Worm (Caenorhabditis elegans) whole organism, late embryonic: ENCODE measurements around the gene H01G02.4.
A peak's percentile ranks its signal among the peaks of the same experiment; 100 is the strongest.

ENCODE experiments used
- C08G9.2 ChIP-seq: sonication (generic microtip); optimal IDR thresholded peaks from 2 replicates; lab custom pipeline; 2016; ENCODE audit warnings: mild to moderate bottlenecking, missing genetic modification characterization, moderate library complexity, missing compliant biosample characterization
- C38D4.7 ChIP-seq: fragments of 200-800 bp; sonication (Bioruptor generic); optimal IDR thresholded peaks from 2 replicates; lab custom pipeline; 2018; ENCODE audit warnings: mild to moderate bottlenecking, missing genetic modification characterization, moderate library complexity, missing compliant biosample characterization
- K02D7.2 ChIP-seq: sonication (generic microtip); optimal IDR thresholded peaks from 2 replicates; lab custom pipeline; 2017; ENCODE audit warnings: mild to moderate bottlenecking, missing genetic modification characterization, missing compliant biosample characterization
- T23F11.4 ChIP-seq: fragments of 200-800 bp; sonication (Bioruptor generic); optimal IDR thresholded peaks from 2 replicates; lab custom pipeline; 2018; ENCODE audit warnings: mild to moderate bottlenecking, missing genetic modification characterization, missing compliant biosample characterization
- ama-1 ChIP-seq: fragments of 150-350 bp; optimal IDR thresholded peaks from 2 replicates; lab custom pipeline; 2014
- ceh-18 ChIP-seq: sonication (generic microtip); optimal IDR thresholded peaks from 2 replicates; lab custom pipeline; 2016; ENCODE audit warnings: missing genetic modification characterization, missing compliant biosample characterization
- ceh-19 ChIP-seq: fragments of 200-800 bp; sonication (Bioruptor generic); optimal IDR thresholded peaks from 2 replicates; lab custom pipeline; 2018; ENCODE audit warnings: mild to moderate bottlenecking, missing genetic modification characterization, missing compliant biosample characterization
- ceh-2 ChIP-seq: sonication (generic microtip); optimal IDR thresholded peaks from 2 replicates; lab custom pipeline; 2016; ENCODE audit warnings: missing genotype, missing genetic modification characterization, missing compliant biosample characterization
- ceh-31 ChIP-seq: sonication (generic microtip); optimal IDR thresholded peaks from 2 replicates; lab custom pipeline; 2016; ENCODE audit warnings: missing genetic modification characterization, missing compliant biosample characterization
- ceh-34 ChIP-seq: sonication (generic microtip); optimal IDR thresholded peaks from 2 replicates; lab custom pipeline; 2016; ENCODE audit warnings: mild to moderate bottlenecking, missing genetic modification characterization, missing compliant biosample characterization
- ceh-45 ChIP-seq: fragments of 200-800 bp; sonication (Bioruptor generic); IDR thresholded peaks from 2 replicates; pipeline ENCODE4 v1.3.6; 2022; ENCODE audit warnings: missing genetic modification reagents, missing genetic modification characterization, missing compliant biosample characterization
- ceh-6 ChIP-seq: fragments of 200-800 bp; sonication (Bioruptor generic); optimal IDR thresholded peaks from 2 replicates; lab custom pipeline; 2018; ENCODE audit warnings: mild to moderate bottlenecking, missing genetic modification characterization, missing compliant biosample characterization
- dve-1 ChIP-seq: sonication (generic microtip); optimal IDR thresholded peaks from 2 replicates; lab custom pipeline; 2017; ENCODE audit warnings: antibody characterized with exemption, mild to moderate bottlenecking, missing genetic modification characterization, missing compliant biosample characterization
- elt-2 ChIP-seq: sonication (generic microtip); optimal IDR thresholded peaks from 2 replicates; lab custom pipeline; 2016; ENCODE audit warnings: missing genetic modification reagents, missing genetic modification characterization, missing compliant biosample characterization
- elt-4 ChIP-seq: sonication (generic microtip); optimal IDR thresholded peaks from 2 replicates; lab custom pipeline; 2016; ENCODE audit warnings: missing genetic modification characterization, missing compliant biosample characterization
- eyg-1 ChIP-seq: sonication (generic microtip); optimal IDR thresholded peaks from 2 replicates; lab custom pipeline; 2016; ENCODE audit warnings: missing genotype, missing genetic modification characterization, missing compliant biosample characterization
- fkh-6 ChIP-seq: sonication (generic microtip); optimal IDR thresholded peaks from 2 replicates; lab custom pipeline; 2016; ENCODE audit warnings: missing genetic modification characterization, missing compliant biosample characterization
- hlh-6 ChIP-seq: sonication (generic microtip); optimal IDR thresholded peaks from 2 replicates; lab custom pipeline; 2016; ENCODE audit warnings: missing genotype, missing genetic modification characterization, missing compliant biosample characterization
- hlh-8 ChIP-seq: sonication (generic microtip); optimal IDR thresholded peaks from 2 replicates; lab custom pipeline; 2016; ENCODE audit warnings: missing genotype, missing genetic modification characterization, missing compliant biosample characterization
- lim-6 ChIP-seq: sonication (generic microtip); optimal IDR thresholded peaks from 2 replicates; lab custom pipeline; 2016; ENCODE audit warnings: missing genetic modification characterization, missing compliant biosample characterization
- mec-3 ChIP-seq: sonication (generic microtip); optimal IDR thresholded peaks from 2 replicates; lab custom pipeline; 2016; ENCODE audit warnings: borderline replicate concordance, missing genetic modification characterization, missing compliant biosample characterization
- nfya-1 ChIP-seq: sonication (generic microtip); optimal IDR thresholded peaks from 2 replicates; lab custom pipeline; 2017; ENCODE audit warnings: missing genetic modification characterization, mild to moderate bottlenecking, missing compliant biosample characterization, antibody characterized with exemption, moderate library complexity
- odd-2 ChIP-seq: sonication (generic microtip); optimal IDR thresholded peaks from 2 replicates; lab custom pipeline; 2017; ENCODE audit warnings: antibody characterized with exemption, mild to moderate bottlenecking, missing genetic modification characterization, missing compliant biosample characterization
- pag-3 ChIP-seq: sonication (generic microtip); optimal IDR thresholded peaks from 2 replicates; lab custom pipeline; 2016; ENCODE audit warnings: missing compliant biosample characterization, missing genetic modification characterization, borderline replicate concordance
- pax-1 ChIP-seq: fragments of 150-350 bp; optimal IDR thresholded peaks from 2 replicates; lab custom pipeline; 2014; ENCODE audit warnings: missing biosample characterization, missing genetic modification characterization
- pqm-1 ChIP-seq: sonication (generic microtip); optimal IDR thresholded peaks from 2 replicates; lab custom pipeline; 2016; ENCODE audit warnings: missing genetic modification characterization, missing compliant biosample characterization
- pros-1 ChIP-seq: fragments of 150-350 bp; optimal IDR thresholded peaks from 2 replicates; lab custom pipeline; 2014; ENCODE audit warnings: missing biosample characterization, missing genetic modification reagents, missing genetic modification characterization
- sdc-2 ChIP-seq: sonication (generic microtip); optimal IDR thresholded peaks from 2 replicates; lab custom pipeline; 2016; ENCODE audit warnings: missing genotype, missing genetic modification characterization, missing compliant biosample characterization
- sox-2 ChIP-seq: fragments of 200-800 bp; sonication (Bioruptor generic); IDR thresholded peaks from 2 replicates; pipeline ENCODE4 v1.3.6; 2022; ENCODE audit warnings: missing genetic modification reagents, missing genetic modification characterization, missing compliant biosample characterization
- tbx-2 ChIP-seq: sonication (generic microtip); optimal IDR thresholded peaks from 2 replicates; lab custom pipeline; 2016; ENCODE audit warnings: missing genetic modification characterization, missing compliant biosample characterization
- tbx-7 ChIP-seq: sonication (generic microtip); optimal IDR thresholded peaks from 2 replicates; lab custom pipeline; 2016; ENCODE audit warnings: missing genotype, missing genetic modification characterization, missing compliant biosample characterization
- unc-3 ChIP-seq, 2 experiments: fragments of 200-800 bp in 1 of 2; sonication (Bioruptor generic) in 1 of 2; sonication (generic microtip) in 1 of 2; conservative IDR thresholded peaks in 1 of 2; optimal IDR thresholded peaks in 1 of 2; 2 replicates each; pipeline versions ENCODE4 v1.3.6 to Lab custom; 2016 to 2022; ENCODE audit warnings: missing compliant biosample characterization in 2 of 2, missing genetic modification characterization in 2 of 2, missing genetic modification reagents in 1 of 2
- unc-42 ChIP-seq: sonication (generic microtip); optimal IDR thresholded peaks from 2 replicates; lab custom pipeline; 2016; ENCODE audit warnings: missing genotype, missing genetic modification characterization, missing compliant biosample characterization
- unc-55 ChIP-seq: sonication (generic microtip); optimal IDR thresholded peaks from 2 replicates; lab custom pipeline; 2017; ENCODE audit warnings: missing biosample characterization, missing genetic modification reagents, missing genetic modification characterization
- unc-86 ChIP-seq: sonication (generic microtip); optimal IDR thresholded peaks from 2 replicates; lab custom pipeline; 2016; ENCODE audit warnings: missing genetic modification characterization, missing compliant biosample characterization
- zip-5 ChIP-seq: sonication (generic microtip); optimal IDR thresholded peaks from 2 replicates; lab custom pipeline; 2016; ENCODE audit warnings: missing genetic modification characterization, missing compliant biosample characterization
- ztf-16 ChIP-seq: sonication (generic microtip); optimal IDR thresholded peaks from 2 replicates; lab custom pipeline; 2017; ENCODE audit warnings: missing genetic modification characterization, missing compliant biosample characterization

H01G02.4 gene

ce11 chrIV:11776968-11777467 is 25.9 kb downstream of the H01G02.4 start:
- TF ChIP-seq unc-42 (peak; percentile 19), tbx-2 (tag; lab: Kevin White, UChicago) (no peak), unc-86 (tag; lab: Kevin White, UChicago) (no peak), ceh-34 (tag; lab: Kevin White, UChicago) (no peak)

- no peak for TF ChIP-seq hlh-6 (tag; lab: Kevin White, UChicago)
- no peak for TF ChIP-seq unc-3 (GFP tag; conservative IDR thresholded peaks at IDR 0.05; lab: Robert Waterston, UW)
- TF ChIP-seq unc-3 (tag; optimal IDR thresholded peaks at IDR 0.05; lab: Kevin White, UChicago) = no peak
- no peak for TF ChIP-seq T23F11.4
- TF ChIP-seq ceh-19 (GFP tag; lab: Kevin White, UChicago) = no peak
- no peak for TF ChIP-seq ztf-16
- TF ChIP-seq ceh-6 (GFP tag; lab: Kevin White, UChicago) = no peak
- TF ChIP-seq ceh-45 (GFP tag; lab: Robert Waterston, UW) = no peak
- TF ChIP-seq lim-6 (tag; lab: Kevin White, UChicago) = no peak
- TF ChIP-seq pax-1 = no peak
- no peak for TF ChIP-seq unc-55 (GFP tag; lab: Kevin White, UChicago)
Observed at ce11 chrIV:11773692-11774225, 29.2 kb downstream of the H01G02.4 start, which contains the start of gene lips-5. Gene lips-5, minus strand, starts transcription at chrIV:11773742.

DNA sequence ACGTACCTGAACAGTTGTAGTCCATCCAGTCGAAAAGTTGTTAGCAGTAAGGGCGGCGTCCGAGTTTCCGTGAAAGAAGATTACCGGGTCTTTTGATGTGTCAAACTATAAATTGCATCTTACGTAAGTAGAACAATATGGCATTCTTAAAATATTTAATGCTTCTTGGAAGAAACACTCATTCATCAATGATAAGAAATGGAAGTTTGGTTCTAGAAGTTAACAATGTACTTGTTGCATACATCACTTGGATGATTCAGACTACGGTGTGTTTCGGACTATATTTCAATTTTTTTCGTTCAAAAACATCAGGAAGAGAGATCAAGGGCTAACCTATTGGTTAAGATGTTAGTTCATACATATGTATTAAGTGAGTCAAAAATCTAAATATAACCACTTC is 30.8 kb downstream of the H01G02.4 start:
- TF ChIP-seq lim-6 (tag; lab: Kevin White, UChicago) (no peak), tbx-7 (tag; lab: Kevin White, UChicago) (no peak), dve-1 (tag; lab: Kevin White, UChicago) (no peak), hlh-8 (tag; lab: Kevin White, UChicago) (no peak), sox-2 (GFP tag; lab: Robert Waterston, UW) (no peak), elt-2 (tag; lab: Kevin White, UChicago) (no peak), odd-2 (no peak), ama-1 (no peak), C38D4.7 (GFP tag; lab: Kevin White, UChicago) (no peak), ceh-2 (no peak), K02D7.2 (no peak), unc-42 (no peak), T23F11.4 (no peak), pag-3 (no peak), elt-4 (no peak), eyg-1 (tag; lab: Kevin White, UChicago) (no peak), mec-3 (no peak), ceh-19 (GFP tag; lab: Kevin White, UChicago) (no peak), pqm-1 (tag; lab: Kevin White, UChicago) (no peak), zip-5 (tag; lab: Kevin White, UChicago) (no peak)
- TF ChIP-seq, all 69 proteins: peak for 0

DNA sequence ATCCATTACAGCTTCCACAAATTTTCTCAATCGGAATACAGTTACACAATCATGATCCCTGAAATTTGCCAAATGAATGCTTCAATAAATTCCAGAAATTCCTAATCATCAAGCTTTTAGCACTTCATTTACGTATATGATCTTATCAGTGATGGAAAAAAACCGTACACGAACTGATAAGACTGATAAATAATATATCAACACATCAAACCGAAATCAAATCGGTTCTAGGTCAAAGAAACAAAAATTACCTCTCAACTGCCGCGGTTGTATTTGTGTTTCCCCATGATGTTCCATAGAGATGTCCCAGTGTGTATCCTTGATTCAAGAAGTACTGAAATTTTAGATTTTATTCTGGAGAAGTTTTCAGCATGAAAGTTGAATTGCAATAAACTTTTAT is 31.9 kb downstream of the H01G02.4 start:
- TF ChIP-seq elt-2 (tag; lab: Kevin White, UChicago) (peak; percentile 34), sox-2 (GFP tag; lab: Robert Waterston, UW) (no peak)

DNA sequence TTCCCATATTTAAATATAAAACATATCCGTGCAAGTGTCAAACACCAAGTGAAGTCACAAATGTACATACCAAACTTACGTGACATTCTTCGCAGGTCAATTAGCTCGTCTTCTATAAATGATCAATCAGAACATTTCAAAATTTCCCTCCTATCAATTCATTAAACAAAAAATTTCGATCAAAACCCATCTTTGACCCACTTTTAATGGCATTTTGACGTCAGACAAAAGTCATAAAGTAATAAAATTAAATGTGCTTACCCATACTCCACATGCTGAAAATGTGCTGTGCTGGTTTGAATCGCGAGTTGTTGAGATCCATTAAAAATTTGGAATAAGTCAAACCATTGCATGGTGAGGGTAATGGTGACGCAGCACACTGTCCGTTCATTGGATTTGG is 33.2 kb downstream of the H01G02.4 start:
- TF ChIP-seq ama-1 = no peak
- TF ChIP-seq pros-1 (tag; lab: Kevin White, UChicago) = no peak
- no peak for TF ChIP-seq ceh-18
- TF ChIP-seq unc-55 (GFP tag; lab: Kevin White, UChicago) = no peak
- TF ChIP-seq ceh-19 (GFP tag; lab: Kevin White, UChicago) = no peak
- no peak for TF ChIP-seq pag-3
- no peak for TF ChIP-seq ceh-31 (tag; lab: Kevin White, UChicago)
- no peak for TF ChIP-seq sdc-2 (tag; lab: Kevin White, UChicago)
- TF ChIP-seq C38D4.7 (GFP tag; lab: Kevin White, UChicago) = no peak
- no peak for TF ChIP-seq sox-2 (GFP tag; lab: Robert Waterston, UW)
- no peak for TF ChIP-seq mec-3
- no peak for TF ChIP-seq C08G9.2 (tag; lab: Kevin White, UChicago)
- no peak for TF ChIP-seq hlh-8 (tag; lab: Kevin White, UChicago)
- TF ChIP-seq tbx-7 (tag; lab: Kevin White, UChicago) = no peak
- no peak for TF ChIP-seq dve-1 (tag; lab: Kevin White, UChicago)
- no peak for TF ChIP-seq fkh-6 (tag; lab: Kevin White, UChicago)
- TF ChIP-seq pqm-1 (tag; lab: Kevin White, UChicago) = no peak
- no peak for TF ChIP-seq nfya-1 (tag; lab: Kevin White, UChicago)
